2 fruit fly cellular contexts compared by ENCODE assay signal in the genomic region with DNA sequence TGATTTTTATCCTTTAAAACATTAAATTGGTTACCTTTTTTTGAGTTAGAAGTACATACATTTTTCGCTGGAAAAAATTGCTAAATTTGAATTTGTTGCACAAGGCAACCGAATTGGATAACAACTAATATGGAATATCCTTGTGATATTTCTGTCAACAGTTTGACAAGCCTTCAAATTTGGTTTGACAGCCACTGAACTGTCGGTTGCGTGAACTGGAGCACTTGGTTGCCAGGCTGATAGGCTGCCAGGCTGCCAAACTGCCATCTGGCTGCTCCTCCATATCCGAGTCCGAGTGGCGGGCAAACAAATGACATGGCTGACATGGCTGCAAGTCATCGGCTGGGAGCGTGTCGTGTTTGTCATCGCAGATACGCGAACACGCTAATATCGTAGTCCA.
A peak's percentile ranks its signal among the peaks of the same experiment; 100 is the strongest.
TF ChIP-seq lines count a peak whose summit lies in the region.

No protein-coding gene starts in this region.

- no peak for TF ChIP-seq CTCF in whole organism, embryonic (GFP tag; optimal IDR thresholded peaks at IDR 0.05; lab: Kevin White, UChicago)

TF ChIP-seq in whole organism, embryonic, 481 proteins besides CTCF, POLR2A, EP300 and RAD21:
- TF ChIP-seq zen2 (GFP tag; IDR thresholded peaks at IDR 0.05; lab: Robert Waterston, UW; ENCODE audit: partially characterized antibody) (no peak), CG17359 (tag; optimal IDR thresholded peaks at IDR 0.05; lab: Kevin White, UChicago) (no peak), cad (GFP tag; optimal IDR thresholded peaks at IDR 0.05; lab: Kevin White, UChicago) (peak; percentile 90), tgo (GFP tag; IDR thresholded peaks at IDR 0.05; lab: Robert Waterston, UW) (no peak), CG6654 (GFP tag; optimal IDR thresholded peaks at IDR 0.05; lab: Kevin White, UChicago) (peak; percentile 94)

TF ChIP-seq in whole organism, wandering third instar larva, 38 proteins besides CTCF, POLR2A, EP300 and RAD21:
- no peak for TF ChIP-seq rgr (GFP tag; optimal IDR thresholded peaks at IDR 0.05; lab: Kevin White, UChicago)
- TF ChIP-seq Myc (optimal IDR thresholded peaks at IDR 0.05; lab: Kevin White, UChicago), result peak; percentile 26
- TF ChIP-seq ey (GFP tag; optimal IDR thresholded peaks at IDR 0.05; lab: Kevin White, UChicago), result no peak
